Fruit fly (Drosophila melanogaster): ENCODE measurements around the gene Con.
A peak's percentile ranks its signal among the peaks of the same experiment; 100 is the strongest.

The Con gene

DNA sequence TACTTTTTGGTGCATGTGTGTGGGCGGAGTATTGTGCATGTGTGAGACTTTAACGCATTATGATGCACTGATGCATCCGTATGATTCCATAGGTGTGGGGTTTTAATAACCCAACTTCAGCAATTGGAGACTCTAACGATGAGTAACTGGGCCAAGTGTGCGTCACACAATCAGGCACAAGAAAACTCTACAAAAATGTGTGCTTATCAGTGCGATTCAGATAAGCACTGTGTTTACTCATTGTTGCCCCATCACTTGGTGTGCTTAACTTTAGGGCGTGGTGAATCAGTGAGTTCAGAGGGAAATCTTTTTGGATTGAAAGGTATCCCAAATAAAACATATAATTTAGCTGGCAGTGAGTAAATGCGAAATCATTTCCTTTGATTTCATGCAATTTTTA lies 179.7 kb downstream of the Con start:
- TF ChIP-seq CG5204 (GFP tag; optimal IDR thresholded peaks at IDR 0.05) (no peak), Mnt (GFP tag; optimal IDR thresholded peaks at IDR 0.05) (no peak), cic (GFP tag; optimal IDR thresholded peaks at IDR 0.05) (no peak), kay (GFP tag; ENCODE audit: borderline replicate concordance) (peak; percentile 48), ovo (GFP tag; optimal IDR thresholded peaks at IDR 0.05) (no peak), CG14711 (tag; optimal IDR thresholded peaks at IDR 0.05) (no peak)

DNA sequence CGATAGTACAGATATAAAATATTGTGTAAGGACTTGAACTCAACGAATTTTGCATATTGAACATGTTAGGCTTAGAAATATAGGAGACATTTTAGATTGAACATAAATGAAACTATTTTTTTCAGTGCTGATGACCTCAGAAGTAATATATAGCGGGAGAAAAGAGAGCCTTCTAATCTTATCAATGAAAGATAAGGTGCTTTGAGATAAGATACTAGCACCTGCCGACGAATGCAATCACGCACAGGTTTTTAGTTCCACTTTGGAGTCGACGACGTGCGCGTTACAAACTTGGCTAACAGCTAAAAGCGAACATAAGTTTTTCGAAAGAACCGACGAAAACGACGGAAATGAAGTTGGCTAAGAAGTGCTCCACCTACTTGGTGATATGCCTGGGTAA lies 180.2 kb downstream of the Con start, which contains the start of gene hoka:
Gene hoka (plus strand): TSS at position 254 of the 400 bp plus-strand sequence.
- no peak for TF ChIP-seq cic (GFP tag; optimal IDR thresholded peaks at IDR 0.05)
- no peak for TF ChIP-seq cnc (optimal IDR thresholded peaks at IDR 0.05)
- TF ChIP-seq CG7101 (tag; optimal IDR thresholded peaks at IDR 0.05), result no peak
- no peak for TF ChIP-seq CG11617 (GFP tag; optimal IDR thresholded peaks at IDR 0.05)
- TF ChIP-seq CG5204 (GFP tag; optimal IDR thresholded peaks at IDR 0.05), result no peak
- TF ChIP-seq kay (GFP tag; ENCODE audit: borderline replicate concordance), result no peak
- TF ChIP-seq CG12768 (GFP tag; optimal IDR thresholded peaks at IDR 0.05), result no peak

DNA sequence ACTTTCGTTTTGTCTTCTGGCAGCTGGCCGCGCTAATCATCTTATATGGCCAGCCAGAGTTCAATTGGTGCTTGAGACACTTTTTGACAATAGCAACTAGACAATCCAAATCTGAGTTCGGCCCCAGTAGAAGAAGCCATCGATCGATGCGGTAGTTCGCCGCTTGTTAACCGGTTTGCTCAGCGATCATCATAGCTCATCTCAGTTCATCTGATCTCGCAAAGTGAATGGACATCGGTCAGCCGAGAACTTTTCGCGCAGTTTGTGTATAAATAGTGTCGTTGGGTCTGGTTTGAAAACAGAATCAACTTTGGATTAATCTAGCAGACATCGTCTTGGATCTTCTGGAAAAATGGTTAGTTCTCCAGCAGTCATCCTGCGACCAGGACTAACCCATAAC lies 182.3 kb downstream of the Con start, which contains the start of gene CG13705:
Gene CG13705 (plus strand): TSS at position 301 of the 400 bp plus-strand sequence.
- no peak for TF ChIP-seq CG14711 (tag; optimal IDR thresholded peaks at IDR 0.05)
